Worm (Caenorhabditis elegans) whole organism, young adult: Measurements from ENCODE around the gene R11E3.2.
A peak's percentile ranks its signal among the peaks of the same experiment; 100 is the strongest.

Experiments
- B0019.2 ChIP-seq: fragments of 200-800 bp; sonication (Bioruptor generic); conservative IDR thresholded peaks from 2 replicates; pipeline ENCODE4 v1.3.6; 2022; ENCODE audit warnings: missing genetic modification reagents, missing genetic modification characterization, missing compliant biosample characterization
- C06A6.2 ChIP-seq: fragments of 200-800 bp; sonication (Bioruptor generic); conservative IDR thresholded peaks from 2 replicates; pipeline ENCODE4 v1.3.6; 2022; ENCODE audit warnings: missing genetic modification characterization, missing compliant biosample characterization
- F10E7.11 ChIP-seq: sonication (generic microtip); optimal IDR thresholded peaks from 2 replicates; lab custom pipeline; 2017; ENCODE audit warnings: mild to moderate bottlenecking, missing genetic modification characterization, moderate library complexity, missing compliant biosample characterization
- F55B11.4 ChIP-seq: sonication (generic microtip); optimal IDR thresholded peaks from 2 replicates; lab custom pipeline; 2016; ENCODE audit warnings: missing compliant biosample characterization, missing genetic modification characterization, borderline replicate concordance; ENCODE audit not compliant: insufficient read depth
- F57A8.1 ChIP-seq: fragments of 200-800 bp; sonication (Bioruptor generic); optimal IDR thresholded peaks from 2 replicates; lab custom pipeline; 2018; ENCODE audit warnings: mild to moderate bottlenecking, missing genetic modification characterization, moderate library complexity, missing compliant biosample characterization
- K12H6.12 ChIP-seq: fragments of 200-800 bp; sonication (Bioruptor generic); optimal IDR thresholded peaks from 2 replicates; lab custom pipeline; 2018; ENCODE audit warnings: mild to moderate bottlenecking, missing genetic modification characterization, missing compliant biosample characterization
- T07F8.4 ChIP-seq: sonication (generic microtip); optimal IDR thresholded peaks from 2 replicates; lab custom pipeline; 2016; ENCODE audit warnings: mild to moderate bottlenecking, missing genetic modification characterization, moderate library complexity, missing compliant biosample characterization
- Y56A3A.18 ChIP-seq: fragments of 200-800 bp; sonication (Bioruptor generic); IDR thresholded peaks from 2 replicates; pipeline ENCODE4 v1.3.6; 2022; ENCODE audit warnings: missing genetic modification reagents, missing genetic modification characterization, missing compliant biosample characterization
- atf-7 ChIP-seq: sonication (generic microtip); optimal IDR thresholded peaks from 2 replicates; lab custom pipeline; 2017; ENCODE audit warnings: mild to moderate bottlenecking, missing genetic modification characterization, missing compliant biosample characterization
- cebp-2 ChIP-seq: fragments of 200-800 bp; sonication (Bioruptor generic); IDR thresholded peaks from 2 replicates; pipeline ENCODE4 v1.3.6; 2022; ENCODE audit warnings: missing genetic modification characterization, missing compliant biosample characterization
- ceh-79 ChIP-seq: sonication (generic microtip); optimal IDR thresholded peaks from 2 replicates; lab custom pipeline; 2017; ENCODE audit warnings: mild to moderate bottlenecking, missing genetic modification characterization, missing compliant biosample characterization
- dpff-1 ChIP-seq: sonication (generic microtip); optimal IDR thresholded peaks from 2 replicates; lab custom pipeline; 2017; ENCODE audit warnings: mild to moderate bottlenecking, missing genetic modification characterization, missing compliant biosample characterization
- dpl-1 ChIP-seq: fragments of 150-350 bp; optimal IDR thresholded peaks from 2 replicates; lab custom pipeline; 2014; ENCODE audit warnings: missing biosample characterization, missing genetic modification reagents, missing genetic modification characterization
- ekl-4 ChIP-seq: fragments of 200-800 bp; sonication (Bioruptor generic); IDR thresholded peaks from 2 replicates; pipeline ENCODE4 v1.3.6; 2022; ENCODE audit warnings: missing genetic modification reagents, missing genetic modification characterization, missing compliant biosample characterization
- hmg-20 ChIP-seq: fragments of 200-800 bp; sonication (Bioruptor generic); IDR thresholded peaks from 2 replicates; pipeline ENCODE4 v1.3.6; 2022; ENCODE audit warnings: missing genetic modification reagents, missing genetic modification characterization, missing compliant biosample characterization
- hrde-1 ChIP-seq: sonication (generic microtip); optimal IDR thresholded peaks from 2 replicates; lab custom pipeline; 2016; ENCODE audit warnings: missing genetic modification characterization, mild to moderate bottlenecking, missing compliant biosample characterization, moderate library complexity, missing genotype, missing genetic modification reagents, borderline replicate concordance
- let-526 ChIP-seq: fragments of 200-800 bp; sonication (Bioruptor generic); IDR thresholded peaks from 2 replicates; pipeline ENCODE4 v1.3.6; 2022; ENCODE audit warnings: missing genetic modification reagents, missing genetic modification characterization, missing compliant biosample characterization
- lin-26 ChIP-seq: fragments of 200-800 bp; sonication (Bioruptor generic); IDR thresholded peaks from 2 replicates; pipeline ENCODE4 v1.3.6; 2022; ENCODE audit warnings: missing genetic modification reagents, missing genetic modification characterization, missing compliant biosample characterization
- lin-40 ChIP-seq: sonication (generic microtip); optimal IDR thresholded peaks from 2 replicates; lab custom pipeline; 2016; ENCODE audit warnings: missing genetic modification characterization, mild to moderate bottlenecking, missing compliant biosample characterization, missing genotype, missing genetic modification reagents
- lin-54 ChIP-seq: fragments of 200-800 bp; sonication (Bioruptor generic); optimal IDR thresholded peaks from 2 replicates; lab custom pipeline; 2018; ENCODE audit warnings: mild to moderate bottlenecking, missing genetic modification characterization, missing compliant biosample characterization
- lsl-1 ChIP-seq: fragments of 200-800 bp; sonication (Bioruptor generic); optimal IDR thresholded peaks from 2 replicates; lab custom pipeline; 2018; ENCODE audit warnings: mild to moderate bottlenecking, missing genetic modification characterization, moderate library complexity, missing compliant biosample characterization
- madf-10 ChIP-seq: sonication (generic microtip); optimal IDR thresholded peaks from 2 replicates; lab custom pipeline; 2016; ENCODE audit warnings: mild to moderate bottlenecking, missing genetic modification characterization, missing compliant biosample characterization
- madf-3 ChIP-seq: fragments of 200-800 bp; sonication (Bioruptor generic); IDR thresholded peaks from 2 replicates; pipeline ENCODE4 v1.3.6; 2022; ENCODE audit warnings: missing genetic modification reagents, missing genetic modification characterization, missing compliant biosample characterization
- madf-8 ChIP-seq: fragments of 200-800 bp; sonication (Bioruptor generic); conservative IDR thresholded peaks from 2 replicates; pipeline ENCODE4 v1.3.6; 2022; ENCODE audit warnings: missing genetic modification reagents, missing genetic modification characterization, missing compliant biosample characterization
- mcd-1 ChIP-seq: fragments of 200-800 bp; sonication (Bioruptor generic); IDR thresholded peaks from 2 replicates; pipeline ENCODE4 v1.3.6; 2022; ENCODE audit warnings: missing genetic modification reagents, missing genetic modification characterization, missing compliant biosample characterization
- mes-4 ChIP-seq: sonication (generic microtip); optimal IDR thresholded peaks from 2 replicates; lab custom pipeline; 2016; ENCODE audit warnings: missing genotype, missing genetic modification characterization, missing compliant biosample characterization
- mxl-1 ChIP-seq: sonication (generic microtip); optimal IDR thresholded peaks from 2 replicates; lab custom pipeline; 2016; ENCODE audit warnings: missing genetic modification characterization, missing compliant biosample characterization
- nfya-1 ChIP-seq: sonication (generic microtip); optimal IDR thresholded peaks from 2 replicates; lab custom pipeline; 2017; ENCODE audit warnings: antibody characterized with exemption, missing compliant biosample characterization, missing genetic modification characterization, borderline replicate concordance; ENCODE audit not compliant: insufficient read depth
- nfya-2 ChIP-seq: fragments of 200-800 bp; sonication (Bioruptor generic); IDR thresholded peaks from 2 replicates; pipeline ENCODE4 v1.3.6; 2022; ENCODE audit warnings: missing genetic modification reagents, missing genetic modification characterization, missing compliant biosample characterization
- nhr-120 ChIP-seq: fragments of 200-800 bp; sonication (Bioruptor generic); IDR thresholded peaks from 2 replicates; pipeline ENCODE4 v1.3.6; 2022; ENCODE audit warnings: missing genetic modification characterization, missing compliant biosample characterization
- nhr-179 ChIP-seq: sonication (generic microtip); optimal IDR thresholded peaks from 2 replicates; lab custom pipeline; 2016; ENCODE audit warnings: mild to moderate bottlenecking, missing genetic modification characterization, missing compliant biosample characterization
- rcor-1 ChIP-seq: fragments of 200-800 bp; sonication (Bioruptor generic); IDR thresholded peaks from 2 replicates; pipeline ENCODE4 v1.3.6; 2022; ENCODE audit warnings: missing genetic modification reagents, missing genetic modification characterization, missing compliant biosample characterization
- snpc-1.1 ChIP-seq: sonication (generic microtip); optimal IDR thresholded peaks from 2 replicates; lab custom pipeline; 2017; ENCODE audit warnings: missing genetic modification characterization, mild to moderate bottlenecking, missing compliant biosample characterization, antibody characterized with exemption, moderate library complexity, missing genotype, missing genetic modification reagents; ENCODE audit not compliant: insufficient read depth
- snpc-3.4 ChIP-seq: sonication (generic microtip); optimal IDR thresholded peaks from 2 replicates; lab custom pipeline; 2017; ENCODE audit warnings: missing genetic modification characterization, mild to moderate bottlenecking, missing compliant biosample characterization, antibody characterized with exemption, moderate library complexity, missing genotype, missing genetic modification reagents
- snpc-4 ChIP-seq, 5 experiments: fragments of 150-350 bp in 1 of 5; sonication (generic microtip) in 4 of 5; optimal IDR thresholded peaks; 2 replicates each; lab custom pipeline; 2014 to 2018; ENCODE audit warnings: missing genetic modification characterization in 5 of 5, missing biosample characterization in 3 of 5, antibody characterized with exemption in 2 of 5, mild to moderate bottlenecking in 2 of 5, missing compliant biosample characterization in 2 of 5, missing genotype in 2 of 5, moderate library complexity in 2 of 5, missing genetic modification reagents in 1 of 5
- tbp1 ChIP-seq: fragments of 200-800 bp; sonication (Bioruptor generic); optimal IDR thresholded peaks from 2 replicates; lab custom pipeline; 2018; ENCODE audit warnings: mild to moderate bottlenecking, missing genetic modification characterization, missing compliant biosample characterization
- tbx-9 ChIP-seq: sonication (generic microtip); optimal IDR thresholded peaks from 2 replicates; lab custom pipeline; 2016; ENCODE audit warnings: borderline replicate concordance, missing genetic modification characterization, inconsistent platforms, missing compliant biosample characterization
- tlf-1 ChIP-seq: fragments of 200-800 bp; sonication (Bioruptor generic); optimal IDR thresholded peaks from 2 replicates; lab custom pipeline; 2018; ENCODE audit warnings: mild to moderate bottlenecking, missing genetic modification characterization, missing compliant biosample characterization
- unc-130 ChIP-seq: sonication (generic microtip); optimal IDR thresholded peaks from 2 replicates; lab custom pipeline; 2016; ENCODE audit warnings: missing genetic modification reagents, missing genetic modification characterization, missing compliant biosample characterization
- unc-62 ChIP-seq: fragments of 150-350 bp; optimal IDR thresholded peaks from 2 replicates; lab custom pipeline; 2014; ENCODE audit warnings: missing biosample characterization, missing genetic modification reagents, missing genetic modification characterization
- ztf-18 ChIP-seq: sonication (generic microtip); optimal IDR thresholded peaks from 2 replicates; lab custom pipeline; 2016; ENCODE audit warnings: missing genotype, mild to moderate bottlenecking, missing genetic modification characterization, missing compliant biosample characterization
- ztf-26 ChIP-seq: sonication (generic microtip); optimal IDR thresholded peaks from 2 replicates; lab custom pipeline; 2017; ENCODE audit warnings: missing genetic modification characterization, missing compliant biosample characterization
- ztf-28 ChIP-seq: fragments of 200-800 bp; sonication (Bioruptor generic); IDR thresholded peaks from 2 replicates; pipeline ENCODE4 v1.3.6; 2022; ENCODE audit warnings: missing genetic modification reagents, missing genetic modification characterization, missing compliant biosample characterization

Gene R11E3.2

ce11 chrIV:4802494-4802893 is 30.6 kb downstream of the R11E3.2 start, which contains the start of gene dpf-7:
TSS of gene dpf-7 (minus strand) at chrIV:4802594.
- no peak for TF ChIP-seq lsl-1 (GFP tag; lab: Kevin White, UChicago)
- no peak for TF ChIP-seq tlf-1 (GFP tag; lab: Kevin White, UChicago)
- no peak for TF ChIP-seq Y56A3A.18
- TF ChIP-seq nfya-1: no peak
- no peak for TF ChIP-seq F55B11.4 (tag; lab: Kevin White, UChicago)
- no peak for TF ChIP-seq K12H6.12 (tag; lab: Kevin White, UChicago)
- no peak for TF ChIP-seq lin-54 (GFP tag; lab: Kevin White, UChicago)
- no peak for TF ChIP-seq nhr-179 (tag; lab: Kevin White, UChicago)
- TF ChIP-seq dpl-1 (GFP tag; lab: Kevin White, UChicago): no peak
- TF ChIP-seq madf-3 (GFP tag; lab: Robert Waterston, UW): no peak
- TF ChIP-seq mxl-1 (tag; lab: Kevin White, UChicago): no peak
- no peak for TF ChIP-seq atf-7 (tag; lab: Kevin White, UChicago)
- TF ChIP-seq F10E7.11 (tag; lab: Kevin White, UChicago): no peak

ce11 chrIV:4806486-4806885 is 34.6 kb downstream of the R11E3.2 start, which contains the start of gene dpf-5:
TSS of gene dpf-5 (minus strand) at chrIV:4806586.
- TF ChIP-seq hrde-1 (tag; lab: Kevin White, UChicago) (peak; percentile 23), ekl-4 (GFP tag; lab: Robert Waterston, UW) (0 out of 2 replicates have a peak, but pooled peaks have one; percentile 20), hmg-20 (GFP tag; lab: Robert Waterston, UW) (no peak), ceh-79 (tag; lab: Kevin White, UChicago) (no peak), nhr-120 (GFP tag; lab: Robert Waterston, UW) (no peak), tbp1 (GFP tag; lab: Kevin White, UChicago) (no peak), snpc-3.4 (no peak), mcd-1 (GFP tag; lab: Robert Waterston, UW) (no peak)

DNA sequence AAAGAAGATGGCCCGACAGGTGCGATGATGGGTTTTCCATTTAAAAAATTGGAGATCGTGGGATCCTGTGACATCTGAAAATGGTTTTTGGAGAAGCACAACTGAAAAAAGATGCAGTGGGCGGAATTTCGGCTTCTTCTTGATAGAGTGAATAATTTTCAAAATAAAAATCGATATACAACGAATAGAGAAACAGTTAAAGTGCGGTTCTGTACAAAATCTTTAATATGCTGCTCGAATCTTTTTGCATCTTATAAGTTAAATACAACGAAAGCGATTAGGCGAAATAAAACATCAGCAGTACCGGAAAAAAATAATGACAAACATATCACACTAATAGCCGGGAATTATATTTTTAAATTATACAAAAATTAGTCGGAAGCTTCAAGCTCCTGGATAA is 35.3 kb downstream of the R11E3.2 start, which contains the start of gene H06H21.11:
H06H21.11 (minus strand) TSS at position 101 of the 400 bp plus-strand sequence.
- TF ChIP-seq ztf-28: no peak
- no peak for TF ChIP-seq snpc-4 (GFP tag; optimal IDR thresholded peaks at IDR 0.05; lab: Kevin White, UChicago)
- peak in 1 of 4 experiments; percentile 42 for TF ChIP-seq snpc-4 (tag; optimal IDR thresholded peaks at IDR 0.05; lab: Kevin White, UChicago)
- no peak for TF ChIP-seq lin-26 (GFP tag; lab: Robert Waterston, UW)
- TF ChIP-seq rcor-1: no peak
- no peak for TF ChIP-seq tbx-9 (tag; lab: Kevin White, UChicago)
- no peak for TF ChIP-seq madf-10 (tag; lab: Kevin White, UChicago)
- TF ChIP-seq hrde-1 (tag; lab: Kevin White, UChicago): peak; percentile 22

DNA sequence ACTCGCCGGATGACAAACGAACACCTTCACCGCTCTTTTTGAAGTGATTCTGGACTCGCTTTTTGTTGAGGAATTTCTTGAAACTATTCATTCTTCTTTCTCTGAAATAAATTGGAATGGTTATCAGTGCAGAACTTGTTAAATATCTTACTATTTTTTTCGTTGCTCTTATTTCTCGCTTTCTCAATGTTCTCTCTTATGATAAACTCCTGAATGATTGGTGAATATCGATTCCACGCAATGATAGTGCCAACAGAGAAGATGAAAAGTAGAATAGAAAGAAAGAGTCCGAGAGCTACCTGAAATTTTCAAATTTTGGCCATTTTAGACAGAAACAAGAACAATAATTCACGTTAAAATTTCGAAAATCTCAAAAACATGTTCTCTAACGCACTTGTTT is 37.5 kb downstream of the R11E3.2 start, which contains the start of gene ubxn-6:
ubxn-6 (minus strand) TSS at position 101 of the 400 bp plus-strand sequence.
- TF ChIP-seq snpc-1.1 (tag; lab: Kevin White, UChicago): no peak
- TF ChIP-seq mes-4 (tag; lab: Kevin White, UChicago): no peak
- no peak for TF ChIP-seq B0019.2 (GFP tag; lab: Robert Waterston, UW)
- TF ChIP-seq Y56A3A.18: no peak
- no peak for TF ChIP-seq hrde-1 (tag; lab: Kevin White, UChicago)
- TF ChIP-seq C06A6.2: no peak
- TF ChIP-seq unc-130 (GFP tag; lab: Kevin White, UChicago): no peak
- no peak for TF ChIP-seq dpff-1 (tag; lab: Kevin White, UChicago)
- no peak for TF ChIP-seq mcd-1 (GFP tag; lab: Robert Waterston, UW)
- TF ChIP-seq ztf-26 (tag; lab: Kevin White, UChicago): no peak
- no peak for TF ChIP-seq F57A8.1
- TF ChIP-seq lin-40 (tag; lab: Kevin White, UChicago): no peak
- TF ChIP-seq madf-8 (GFP tag; lab: Robert Waterston, UW): no peak
- no peak for TF ChIP-seq tbp1 (GFP tag; lab: Kevin White, UChicago)
- no peak for TF ChIP-seq unc-62 (GFP tag; lab: Kevin White, UChicago)
- no peak for TF ChIP-seq T07F8.4
- TF ChIP-seq ztf-18 (tag; lab: Kevin White, UChicago): no peak
- no peak for TF ChIP-seq let-526 (GFP tag; lab: Robert Waterston, UW)
- no peak for TF ChIP-seq cebp-2
- no peak for TF ChIP-seq nfya-2
